In the genomic region with DNA sequence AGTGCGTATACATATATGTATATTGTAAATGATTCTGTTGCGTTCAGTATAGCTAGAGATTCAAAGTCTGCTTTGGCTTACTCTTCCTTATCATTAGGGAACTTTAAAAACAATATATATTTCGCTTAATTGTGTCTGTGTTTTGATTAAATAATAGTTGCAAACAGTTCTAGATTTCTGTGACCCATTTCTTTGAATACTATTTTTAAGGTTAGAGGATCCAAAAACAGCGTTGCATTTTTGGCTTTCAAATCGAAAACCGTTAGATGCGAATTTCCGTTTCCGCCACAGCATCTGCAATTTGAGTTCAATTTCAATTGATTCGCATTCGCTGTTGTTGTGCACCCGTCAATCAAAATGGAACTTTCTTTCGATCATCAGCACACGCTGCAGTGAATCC, we compare ENCODE assay signal across 3 fruit fly cellular contexts.
TF ChIP-seq lines count a peak whose summit lies in the region.

No protein-coding gene starts in this region.

- no peak for TF ChIP-seq CTCF in whole organism, embryonic (GFP tag; optimal IDR thresholded peaks at IDR 0.05; lab: Kevin White, UChicago)

TF ChIP-seq in whole organism, embryonic, 481 proteins besides CTCF, POLR2A, EP300 and RAD21:
- TF ChIP-seq bigmax (GFP tag; optimal IDR thresholded peaks at IDR 0.05; lab: Kevin White, UChicago) (peak; percentile 36), CG2116 (GFP tag; optimal IDR thresholded peaks at IDR 0.05; lab: Kevin White, UChicago) (peak; percentile 67), PHDP (tag; optimal IDR thresholded peaks at IDR 0.05; lab: Kevin White, UChicago) (no peak), Ets97D (GFP tag; optimal IDR thresholded peaks at IDR 0.05; lab: Kevin White, UChicago) (peak; percentile 24), Lpt (GFP tag; optimal IDR thresholded peaks at IDR 0.05; lab: Kevin White, UChicago) (no peak)

TF ChIP-seq in whole organism, prepupa, 60 proteins besides CTCF, POLR2A, EP300 and RAD21 (continues in another document):
- TF ChIP-seq topi (GFP tag; optimal IDR thresholded peaks at IDR 0.05; lab: Kevin White, UChicago) (no peak), esn (GFP tag; optimal IDR thresholded peaks at IDR 0.05; lab: Kevin White, UChicago) (peak; percentile 28), CG6163 (GFP tag; IDR thresholded peaks at IDR 0.05; lab: Robert Waterston, UW) (peak; percentile 40; the same call in 1 of the 3 replicates), CG7368 (GFP tag; optimal IDR thresholded peaks at IDR 0.05; lab: Kevin White, UChicago) (no peak), fd59A (GFP tag; optimal IDR thresholded peaks at IDR 0.05; lab: Kevin White, UChicago) (no peak), dac (GFP tag; optimal IDR thresholded peaks at IDR 0.05; lab: Kevin White, UChicago) (no peak), lz (GFP tag; optimal IDR thresholded peaks at IDR 0.05; lab: Kevin White, UChicago) (no peak), CG32006 (GFP tag; optimal IDR thresholded peaks at IDR 0.05; lab: Kevin White, UChicago) (no peak), CG10631 (GFP tag; optimal IDR thresholded peaks at IDR 0.05; lab: Kevin White, UChicago) (no peak), CG3919 (GFP tag; optimal IDR thresholded peaks at IDR 0.05; lab: Kevin White, UChicago) (no peak), Gug (GFP tag; IDR thresholded peaks at IDR 0.05; lab: Robert Waterston, UW) (no peak), Lpt (GFP tag; optimal IDR thresholded peaks at IDR 0.05; lab: Kevin White, UChicago) (no peak), Hr38 (GFP tag; optimal IDR thresholded peaks at IDR 0.05; lab: Kevin White, UChicago) (no peak), net (GFP tag; optimal IDR thresholded peaks at IDR 0.05; lab: Kevin White, UChicago) (peak; percentile 3), acj6 (GFP tag; optimal IDR thresholded peaks at IDR 0.05; lab: Kevin White, UChicago) (peak; percentile 7), Eip93F (GFP tag; optimal IDR thresholded peaks at IDR 0.05; lab: Kevin White, UChicago) (no peak), CG6276 (GFP tag; optimal IDR thresholded peaks at IDR 0.05; lab: Kevin White, UChicago) (peak; percentile 67), Ets21C (GFP tag; optimal IDR thresholded peaks at IDR 0.05; lab: Kevin White, UChicago) (no peak), Met (GFP tag; optimal IDR thresholded peaks at IDR 0.05; lab: Kevin White, UChicago) (no peak), ss (GFP tag; optimal IDR thresholded peaks at IDR 0.05; lab: Kevin White, UChicago) (peak in 1 of 2 experiments; percentile 32), Sox15 (GFP tag; optimal IDR thresholded peaks at IDR 0.05; lab: Kevin White, UChicago) (no peak), achi (GFP tag; optimal IDR thresholded peaks at IDR 0.05; lab: Kevin White, UChicago) (no peak), Sox102F (GFP tag; optimal IDR thresholded peaks at IDR 0.05; lab: Kevin White, UChicago) (no peak), pdm3 (GFP tag; optimal IDR thresholded peaks at IDR 0.05; lab: Kevin White, UChicago) (peak; percentile 50), CG16779 (tag; optimal IDR thresholded peaks at IDR 0.05; lab: Kevin White, UChicago) (peak; percentile 30), CG11902 (GFP tag; optimal IDR thresholded peaks at IDR 0.05; lab: Kevin White, UChicago) (no peak), Ets96B (tag; optimal IDR thresholded peaks at IDR 0.05; lab: Kevin White, UChicago) (peak; percentile 23), CG4318 (GFP tag; optimal IDR thresholded peaks at IDR 0.05; lab: Kevin White, UChicago) (no peak), CG3032 (tag; optimal IDR thresholded peaks at IDR 0.05; lab: Kevin White, UChicago) (peak; percentile 45), spab (GFP tag; optimal IDR thresholded peaks at IDR 0.05; lab: Kevin White, UChicago) (peak; percentile 35), CG10669 (GFP tag; optimal IDR thresholded peaks at IDR 0.05; lab: Kevin White, UChicago) (peak; percentile 23), eg (GFP tag; IDR thresholded peaks at IDR 0.05; lab: Robert Waterston, UW) (peak; percentile 53; the same call in 2 of the 3 replicates), CG11294 (GFP tag; IDR thresholded peaks at IDR 0.05; lab: Robert Waterston, UW) (0 out of 2 replicates have a peak, but pooled peaks have one; percentile 29), CG6792 (GFP tag; optimal IDR thresholded peaks at IDR 0.05; lab: Kevin White, UChicago) (no peak), CG15336 (GFP tag; IDR thresholded peaks at IDR 0.05; lab: Robert Waterston, UW) (no peak), fkh (GFP tag; optimal IDR thresholded peaks at IDR 0.05; lab: Kevin White, UChicago) (no peak), Blimp-1 (GFP tag; optimal IDR thresholded peaks at IDR 0.05; lab: Kevin White, UChicago) (no peak), CG8119 (GFP tag; IDR thresholded peaks at IDR 0.05; lab: Robert Waterston, UW) (peak; percentile 50; the same call in 2 of the 3 replicates), CG6854 (GFP tag; optimal IDR thresholded peaks at IDR 0.05; lab: Kevin White, UChicago) (no peak), dsx (GFP tag; optimal IDR thresholded peaks at IDR 0.05; lab: Kevin White, UChicago; ENCODE audit: poor library complexity, severe bottlenecking) (peak; percentile 2), Eip75B (GFP tag; optimal IDR thresholded peaks at IDR 0.05; lab: Kevin White, UChicago) (peak; percentile 19)

TF ChIP-seq in whole organism, pupa, 21 proteins besides CTCF, POLR2A, EP300 and RAD21:
- TF ChIP-seq Pif1A (GFP tag; optimal IDR thresholded peaks at IDR 0.05; lab: Kevin White, UChicago) (peak; percentile 32), Snoo (tag; optimal IDR thresholded peaks at IDR 0.05; lab: Kevin White, UChicago) (no peak), gl (tag; optimal IDR thresholded peaks at IDR 0.05; lab: Kevin White, UChicago) (no peak), CG9948 (tag; optimal IDR thresholded peaks at IDR 0.05; lab: Kevin White, UChicago) (peak; percentile 9), CG17806 (tag; optimal IDR thresholded peaks at IDR 0.05; lab: Kevin White, UChicago) (peak; percentile 40), CG12605 (GFP tag; IDR thresholded peaks at IDR 0.05; lab: Robert Waterston, UW) (no peak), CG8159 (tag; optimal IDR thresholded peaks at IDR 0.05; lab: Kevin White, UChicago) (peak; percentile 44), CG8301 (tag; optimal IDR thresholded peaks at IDR 0.05; lab: Kevin White, UChicago) (peak; percentile 65), CG34367 (tag; optimal IDR thresholded peaks at IDR 0.05; lab: Kevin White, UChicago) (peak; percentile 22), Ets98B (GFP tag; IDR thresholded peaks at IDR 0.05; lab: Robert Waterston, UW) (peak; percentile 30; the same call in 1 of the 2 replicates), CG32121 (GFP tag; IDR thresholded peaks at IDR 0.05; lab: Robert Waterston, UW) (no peak), Pif1B (GFP tag; optimal IDR thresholded peaks at IDR 0.05; lab: Kevin White, UChicago) (no peak), CG4496 (GFP tag; IDR thresholded peaks at IDR 0.05; lab: Robert Waterston, UW) (peak; percentile 55; the same call in 2 of the 3 replicates), CG15710 (tag; optimal IDR thresholded peaks at IDR 0.05; lab: Kevin White, UChicago) (peak; percentile 30)
TF ChIP-seq in whole organism, pupa: peak in this region for 9.
